Worm (Caenorhabditis elegans) whole organism, L2 larva: ENCODE data around the gene cpl-1.

Source experiments
- ceh-16 ChIP-seq: fragments of 150-350 bp; optimal IDR thresholded peaks from 2 replicates; lab custom pipeline; 2014; ENCODE audit warnings: missing biosample characterization, missing genetic modification characterization
- dmd-4 ChIP-seq: sonication (generic microtip); optimal IDR thresholded peaks from 2 replicates; lab custom pipeline; 2017; ENCODE audit warnings: missing biosample characterization, missing genetic modification characterization
- elt-1 ChIP-seq: fragments of 150-350 bp; optimal IDR thresholded peaks from 2 replicates; lab custom pipeline; 2014; ENCODE audit warnings: missing biosample characterization, missing genetic modification characterization
- nhr-10 ChIP-seq: sonication (generic microtip); optimal IDR thresholded peaks from 2 replicates; lab custom pipeline; 2017; ENCODE audit warnings: missing biosample characterization, missing genetic modification characterization
- nhr-129 ChIP-seq: fragments of 150-350 bp; optimal IDR thresholded peaks from 2 replicates; lab custom pipeline; 2014; ENCODE audit warnings: missing biosample characterization, missing genetic modification characterization
- nhr-23 ChIP-seq: fragments of 150-350 bp; optimal IDR thresholded peaks from 2 replicates; lab custom pipeline; 2014; ENCODE audit warnings: missing biosample characterization, missing genetic modification reagents, missing genetic modification characterization
- nhr-237 ChIP-seq: fragments of 150-350 bp; optimal IDR thresholded peaks from 2 replicates; lab custom pipeline; 2014; ENCODE audit warnings: missing biosample characterization, missing genetic modification characterization
- peb-1 ChIP-seq: fragments of 150-350 bp; optimal IDR thresholded peaks from 2 replicates; lab custom pipeline; 2014; ENCODE audit warnings: missing biosample characterization, missing genetic modification characterization
- unc-39 ChIP-seq: fragments of 150-350 bp; optimal IDR thresholded peaks from 2 replicates; lab custom pipeline; 2014; ENCODE audit warnings: missing biosample characterization, missing genetic modification characterization

cpl-1 gene

ce11 chrV:16550680-16551079, 44.5 kb downstream of the cpl-1 start, which contains the start of gene srbc-65:
Gene srbc-65 (plus strand): TSS chrV:16550980.
- TF ChIP-seq ceh-16 (tag; lab: Kevin White, UChicago) (no peak), elt-1 (tag; lab: Kevin White, UChicago) (no peak), nhr-10 (tag; lab: Kevin White, UChicago) (no peak), peb-1 (tag; lab: Kevin White, UChicago) (no peak), nhr-129 (tag; lab: Kevin White, UChicago) (no peak), unc-39 (tag; lab: Kevin White, UChicago) (no peak), nhr-23 (tag; lab: Kevin White, UChicago) (no peak), nhr-237 (no peak), dmd-4 (tag; lab: Kevin White, UChicago) (no peak)
